Worm (Caenorhabditis elegans): Measurements from ENCODE around the gene metl-6.

Gene metl-6

DNA sequence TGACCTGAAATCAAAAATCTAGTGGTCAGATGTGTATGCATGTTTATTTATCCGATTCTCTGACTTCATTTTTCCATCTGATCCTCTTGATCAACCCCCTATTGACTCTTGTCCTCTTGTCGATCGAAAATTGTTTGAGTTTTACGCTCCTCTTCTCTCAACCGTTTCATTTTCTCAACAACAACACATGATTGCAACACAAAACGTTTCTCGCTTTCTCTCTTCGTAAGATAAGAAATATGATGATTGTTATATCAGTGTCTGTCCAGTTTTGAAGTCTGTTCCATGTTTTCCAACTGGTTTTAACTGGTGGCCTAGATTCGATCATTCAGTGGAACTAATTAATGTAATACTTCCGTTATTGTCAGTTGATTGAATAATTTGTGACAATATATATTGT lies 30.5 kb upstream of the metl-6 start:
- TF ChIP-seq C34B4.2 (tag; optimal IDR thresholded peaks at IDR 0.05) (no peak), blmp-1 (tag; optimal IDR thresholded peaks at IDR 0.05) (peak; percentile 91), mep-1 (tag; optimal IDR thresholded peaks at IDR 0.05) (peak; percentile 12), snu-23 (GFP tag; optimal IDR thresholded peaks at IDR 0.05) (peak; percentile 11), nhr-20 (tag; optimal IDR thresholded peaks at IDR 0.05) (peak; percentile 7), unc-130 (tag; optimal IDR thresholded peaks at IDR 0.05) (peak; percentile 64), nhr-12 (tag; optimal IDR thresholded peaks at IDR 0.05) (no peak), elt-3 (tag; optimal IDR thresholded peaks at IDR 0.05) (peak in 1 of 6 experiments; percentile 33), nhr-11 (tag; optimal IDR thresholded peaks at IDR 0.05) (no peak), lsy-2 (tag; optimal IDR thresholded peaks at IDR 0.05) (peak in 1 of 2 experiments; percentile 0), C16A3.4 (tag; optimal IDR thresholded peaks at IDR 0.05) (peak; percentile 28), lin-14 (GFP tag; optimal IDR thresholded peaks at IDR 0.05) (peak; percentile 44), sup-37 (GFP tag; optimal IDR thresholded peaks at IDR 0.05) (no peak), mdl-1 (tag; optimal IDR thresholded peaks at IDR 0.05) (peak in 1 of 2 experiments; percentile 30), lin-35 (GFP tag; optimal IDR thresholded peaks at IDR 0.05) (peak in 1 of 2 experiments; percentile 64)

- TF ChIP-seq grh-1 (GFP tag; IDR thresholded peaks at IDR 0.05) (no peak), nhr-12 (tag; optimal IDR thresholded peaks at IDR 0.05) (no peak), unc-130 (tag; optimal IDR thresholded peaks at IDR 0.05) (no peak), ceh-63 (GFP tag; optimal IDR thresholded peaks at IDR 0.05) (no peak), elt-3 (tag; optimal IDR thresholded peaks at IDR 0.05) (no peak)
Observed at ce11 chrIII:3935808-3936207, 14.3 kb upstream of the metl-6 start, which contains the start of gene npl-10. Gene npl-10 (minus strand): TSS chrIII:3935908.

DNA sequence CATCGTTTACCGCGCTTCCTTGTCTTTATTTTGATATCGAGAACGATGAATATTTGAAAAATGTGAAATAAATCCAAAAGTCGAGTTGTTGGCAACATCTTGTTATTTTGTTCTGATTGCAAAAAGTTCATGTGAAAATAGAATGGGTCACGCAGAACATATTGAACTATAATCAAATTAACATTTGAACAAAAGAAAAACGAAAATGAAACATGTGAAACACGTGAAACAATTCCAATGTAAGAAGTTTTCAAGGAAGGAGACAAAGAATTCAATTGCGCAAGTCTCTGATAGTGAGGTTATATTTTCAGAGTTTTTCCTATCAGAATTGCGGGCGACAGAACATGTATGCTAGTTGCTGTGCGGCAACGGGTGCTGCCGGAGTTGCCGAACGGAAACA lies 9.9 kb upstream of the metl-6 start, which contains the start of gene F37A8.2:
Gene F37A8.2 (minus strand): TSS at position 101 of the 400 bp plus-strand sequence.
- TF ChIP-seq nhr-12 (tag; optimal IDR thresholded peaks at IDR 0.05) (no peak), pax-3 (tag; optimal IDR thresholded peaks at IDR 0.05) (no peak), Y116A8C.19 (tag; optimal IDR thresholded peaks at IDR 0.05; ENCODE audit: borderline replicate concordance) (no peak), nhr-20 (tag; optimal IDR thresholded peaks at IDR 0.05) (no peak), nhr-76 (tag; optimal IDR thresholded peaks at IDR 0.05) (no peak), efl-1 (optimal IDR thresholded peaks at IDR 0.05) (no peak), efl-1 (GFP tag; optimal IDR thresholded peaks at IDR 0.05 in 1 of 2) (peak in 1 of 2 experiments; percentile 84), ceh-82 (tag; optimal IDR thresholded peaks at IDR 0.05) (no peak)

ce11 chrIII:3928136-3928535 lies 6.6 kb upstream of the metl-6 start, which contains the start of gene F37A8.1:
Gene F37A8.1 (plus strand): TSS chrIII:3928436.
- no peak for TF ChIP-seq nhr-90 (tag; optimal IDR thresholded peaks at IDR 0.05; ENCODE audit: poor library complexity)

- TF ChIP-seq ces-1 (GFP tag; optimal IDR thresholded peaks at IDR 0.05), result no peak
- no peak for TF ChIP-seq hlh-4 (tag; optimal IDR thresholded peaks at IDR 0.05)
- TF ChIP-seq hpl-2 (GFP tag; optimal IDR thresholded peaks at IDR 0.05), result no peak
- TF ChIP-seq nhr-19 (GFP tag; conservative IDR thresholded peaks at IDR 0.05), result peak; percentile 43; the same call in 1 of the 2 replicates
- TF ChIP-seq sup-37 (GFP tag; optimal IDR thresholded peaks at IDR 0.05), result no peak
- no peak for TF ChIP-seq unc-30 (tag; optimal IDR thresholded peaks at IDR 0.05)
- no peak for TF ChIP-seq aly-2 (tag; optimal IDR thresholded peaks at IDR 0.05)
- no peak for TF ChIP-seq mdl-1 (tag; optimal IDR thresholded peaks at IDR 0.05)
- TF ChIP-seq dsc-1 (tag; optimal IDR thresholded peaks at IDR 0.05), result peak; percentile 51
- no peak for TF ChIP-seq nhr-11 (tag; optimal IDR thresholded peaks at IDR 0.05)
- TF ChIP-seq mab-9 (GFP tag; IDR thresholded peaks at IDR 0.05), result no peak
- TF ChIP-seq egl-13 (tag; optimal IDR thresholded peaks at IDR 0.05), result no peak
- TF ChIP-seq elt-2 (tag; optimal IDR thresholded peaks at IDR 0.05), result no peak
- no peak for TF ChIP-seq fos-1 (tag; optimal IDR thresholded peaks at IDR 0.05)
- TF ChIP-seq nhr-12 (tag; optimal IDR thresholded peaks at IDR 0.05), result no peak
- no peak for TF ChIP-seq hlh-17 (GFP tag; optimal IDR thresholded peaks at IDR 0.05; ENCODE audit: borderline replicate concordance)
- TF ChIP-seq blmp-1 (tag; optimal IDR thresholded peaks at IDR 0.05), result no peak
- TF ChIP-seq nhr-90 (tag; optimal IDR thresholded peaks at IDR 0.05; ENCODE audit: poor library complexity), result no peak
- TF ChIP-seq sox-4 (tag; optimal IDR thresholded peaks at IDR 0.05), result no peak
- no peak for TF ChIP-seq nhr-77 (tag; optimal IDR thresholded peaks at IDR 0.05)
- TF ChIP-seq jun-1 (tag; optimal IDR thresholded peaks at IDR 0.05), result no peak
- no peak for TF ChIP-seq ztf-4 (tag; optimal IDR thresholded peaks at IDR 0.05)
- TF ChIP-seq efl-3 (GFP tag; optimal IDR thresholded peaks at IDR 0.05), result no peak
- TF ChIP-seq nhr-28 (tag; optimal IDR thresholded peaks at IDR 0.05), result no peak
- TF ChIP-seq mef-2 (tag; optimal IDR thresholded peaks at IDR 0.05), result no peak
- no peak for TF ChIP-seq C34B4.2 (tag; optimal IDR thresholded peaks at IDR 0.05)
- peak in 1 of 2 experiments; percentile 30 for TF ChIP-seq lin-35 (GFP tag; optimal IDR thresholded peaks at IDR 0.05)
- no peak for TF ChIP-seq aha-1 (tag; optimal IDR thresholded peaks at IDR 0.05)
Observed at ce11 chrIII:3927450-3927849, 5.9 kb upstream of the metl-6 start.

All from whole organism, L1 larva.